Fruit fly (Drosophila melanogaster) whole organism, embryonic: ENCODE data around the gene TbCMF46.

ENCODE experiments used
- Aef1 ChIP-seq: fragments of 200-800 bp; sonication (Bioruptor generic); IDR thresholded peaks from 3 replicates; pipeline ENCODE4 v1.3.6; 2022; ENCODE audit warnings: missing biosample characterization, missing genetic modification characterization
- Atf6 ChIP-seq: fragments of 200-800 bp; sonication (Bioruptor generic); IDR thresholded peaks from 2 replicates; pipeline ENCODE4 v1.3.6; 2022; ENCODE audit warnings: missing biosample characterization, missing genetic modification characterization
- B-H2 ChIP-seq: fragments of 200-800 bp; sonication (Bioruptor generic); optimal IDR thresholded peaks from 2 replicates; lab custom pipeline; 2018; ENCODE audit warnings: missing biosample characterization, mild to moderate bottlenecking, missing genetic modification characterization
- Bteb2 ChIP-seq: fragments of 200-800 bp; sonication (Bioruptor generic); optimal IDR thresholded peaks from 2 replicates; lab custom pipeline; 2016; ENCODE audit warnings: missing biosample characterization, missing genetic modification characterization
- CG10979 ChIP-seq: fragments of 200-800 bp; sonication (Bioruptor generic); optimal IDR thresholded peaks from 2 replicates; lab custom pipeline; 2018; ENCODE audit warnings: missing biosample characterization, mild to moderate bottlenecking, missing genetic modification characterization, moderate library complexity
- CG11398 ChIP-seq: fragments of 200-800 bp; sonication (Bioruptor generic); optimal IDR thresholded peaks from 2 replicates; lab custom pipeline; 2016; ENCODE audit warnings: missing biosample characterization, missing genetic modification characterization
- CG11504 ChIP-seq: fragments of 200-800 bp; sonication (Bioruptor generic); optimal IDR thresholded peaks from 3 replicates; lab custom pipeline; 2019; ENCODE audit warnings: missing biosample characterization, mild to moderate bottlenecking, missing genetic modification characterization, moderate library complexity
- CG12299 ChIP-seq: fragments of 200-800 bp; sonication (Bioruptor generic); optimal IDR thresholded peaks from 2 replicates; lab custom pipeline; 2018; ENCODE audit warnings: missing biosample characterization, mild to moderate bottlenecking, missing genetic modification characterization
- CG12391 ChIP-seq: fragments of 200-800 bp; sonication (Bioruptor generic); optimal IDR thresholded peaks from 3 replicates; lab custom pipeline; 2018; ENCODE audit warnings: missing biosample characterization, mild to moderate bottlenecking, missing genetic modification characterization, moderate library complexity
- CG12942 ChIP-seq: fragments of 200-800 bp; sonication (Bioruptor generic); optimal IDR thresholded peaks from 3 replicates; lab custom pipeline; 2016; ENCODE audit warnings: missing biosample characterization, missing genetic modification characterization
- CG13296 ChIP-seq: fragments of 200-800 bp; sonication (Bioruptor generic); optimal IDR thresholded peaks from 3 replicates; lab custom pipeline; 2018; ENCODE audit warnings: missing biosample characterization, mild to moderate bottlenecking, missing genetic modification characterization
- CG1529 ChIP-seq: fragments of 200-800 bp; sonication (Bioruptor generic); optimal IDR thresholded peaks from 3 replicates; lab custom pipeline; 2018; ENCODE audit warnings: missing biosample characterization, missing genetic modification characterization
- CG30020 ChIP-seq: fragments of 200-800 bp; optimal IDR thresholded peaks from 2 replicates; lab custom pipeline; 2019; ENCODE audit warnings: missing biosample characterization, mild to moderate bottlenecking, missing genetic modification characterization, moderate library complexity
- CG31441 ChIP-seq: fragments of 200-800 bp; sonication (Bioruptor generic); IDR thresholded peaks from 2 replicates; pipeline ENCODE4 v1.3.6; 2022; ENCODE audit warnings: missing biosample characterization, missing genetic modification characterization
- CG33557 ChIP-seq: fragments of 200-800 bp; sonication (Bioruptor generic); optimal IDR thresholded peaks from 2 replicates; lab custom pipeline; 2019; ENCODE audit warnings: missing biosample characterization, mild to moderate bottlenecking, missing genetic modification characterization, moderate library complexity
- CG4404 ChIP-seq: fragments of 200-800 bp; sonication (Bioruptor generic); IDR thresholded peaks from 2 replicates; pipeline ENCODE4 v1.3.6; 2022; ENCODE audit warnings: missing biosample characterization, missing genetic modification characterization
- CG4617 ChIP-seq: fragments of 200-800 bp; sonication (Bioruptor generic); optimal IDR thresholded peaks from 3 replicates; lab custom pipeline; 2016; ENCODE audit warnings: missing biosample characterization, missing genetic modification characterization, borderline replicate concordance
- CG7556 ChIP-seq: fragments of 200-800 bp; sonication (Bioruptor generic); optimal IDR thresholded peaks from 2 replicates; lab custom pipeline; 2017; ENCODE audit warnings: missing biosample characterization, mild to moderate bottlenecking, missing genetic modification characterization
- CHES-1-like ChIP-seq: fragments of 200-800 bp; sonication (Bioruptor generic); optimal IDR thresholded peaks from 2 replicates; lab custom pipeline; 2016; ENCODE audit warnings: missing biosample characterization, missing genetic modification characterization
- CoRest ChIP-seq: fragments of 200-800 bp; sonication (Bioruptor generic); optimal IDR thresholded peaks from 3 replicates; lab custom pipeline; 2018; ENCODE audit warnings: missing biosample characterization, mild to moderate bottlenecking, missing genetic modification characterization, moderate library complexity
- D19A ChIP-seq: fragments of 200-800 bp; optimal IDR thresholded peaks from 3 replicates; lab custom pipeline; 2019; ENCODE audit warnings: missing biosample characterization, mild to moderate bottlenecking, missing genetic modification characterization, moderate library complexity
- Doc3 ChIP-seq: fragments of 200-800 bp; sonication (Bioruptor generic); IDR thresholded peaks from 3 replicates; pipeline ENCODE4 v1.3.6; 2022; ENCODE audit warnings: missing biosample characterization, missing genetic modification characterization; ENCODE audit not compliant: partially characterized antibody
- GATAe ChIP-seq: fragments of 200-800 bp; sonication (Bioruptor generic); conservative IDR thresholded peaks from 2 replicates; pipeline ENCODE4 v1.3.6; 2022; ENCODE audit warnings: missing biosample characterization, missing genetic modification characterization
- HHEX ChIP-seq: fragments of 200-800 bp; sonication (Bioruptor generic); optimal IDR thresholded peaks from 3 replicates; lab custom pipeline; 2017; ENCODE audit warnings: missing biosample characterization, mild to moderate bottlenecking, missing genetic modification characterization, missing genetic modification reagents
- HLH54F ChIP-seq: fragments of 200-800 bp; sonication (Bioruptor generic); optimal IDR thresholded peaks from 3 replicates; lab custom pipeline; 2016; ENCODE audit warnings: missing biosample characterization, missing genetic modification characterization
- Hr39 ChIP-seq: fragments of >200 bp; optimal IDR thresholded peaks from 2 replicates; lab custom pipeline; 2017
- Hr51 ChIP-seq, 2 experiments: fragments of 200-800 bp; sonication (Bioruptor generic); optimal IDR thresholded peaks; 2 replicates in 1 of 2; 3 replicates in 1 of 2; lab custom pipeline; 2016 to 2018; ENCODE audit warnings: missing biosample characterization in 2 of 2, missing genetic modification characterization in 2 of 2, mild to moderate bottlenecking in 1 of 2, moderate library complexity in 1 of 2
- MBD-R2 ChIP-seq: fragments of 200-800 bp; sonication (Bioruptor generic); IDR thresholded peaks from 2 replicates; pipeline ENCODE4 v1.3.6; 2022; ENCODE audit warnings: missing biosample characterization, missing genetic modification characterization
- Mes4 ChIP-seq: fragments of 200-800 bp; sonication (Bioruptor generic); optimal IDR thresholded peaks from 2 replicates; lab custom pipeline; 2016; ENCODE audit warnings: missing biosample characterization, missing genetic modification characterization
- Mrtf ChIP-seq: fragments of 200-800 bp; sonication (Bioruptor generic); IDR thresholded peaks from 3 replicates; pipeline ENCODE4 v1.3.6; 2022; ENCODE audit warnings: missing biosample characterization, missing genetic modification characterization
- Nf-YB ChIP-seq: fragments of 200-800 bp; sonication (Bioruptor generic); optimal IDR thresholded peaks from 3 replicates; lab custom pipeline; 2019; ENCODE audit warnings: missing biosample characterization, mild to moderate bottlenecking, missing genetic modification characterization, moderate library complexity
- Six4 ChIP-seq: fragments of 200-800 bp; sonication (Bioruptor generic); optimal IDR thresholded peaks from 2 replicates; lab custom pipeline; 2016; ENCODE audit warnings: missing biosample characterization, missing genetic modification characterization
- Sox102F ChIP-seq: fragments of 200-800 bp; sonication (Bioruptor generic); optimal IDR thresholded peaks from 2 replicates; lab custom pipeline; 2018; ENCODE audit warnings: missing biosample characterization, mild to moderate bottlenecking, missing genetic modification characterization, moderate library complexity
- abd-A ChIP-seq: fragments of 200-800 bp; sonication (Bioruptor generic); optimal IDR thresholded peaks from 3 replicates; lab custom pipeline; 2019; ENCODE audit warnings: missing biosample characterization, mild to moderate bottlenecking, missing genetic modification characterization, moderate library complexity
- bbx ChIP-seq: fragments of 200-800 bp; sonication (Bioruptor generic); IDR thresholded peaks from 2 replicates; pipeline ENCODE4 v1.3.6; 2022; ENCODE audit warnings: missing biosample characterization, missing genetic modification characterization; ENCODE audit not compliant: partially characterized antibody
- disco-r ChIP-seq: fragments of 200-800 bp; sonication (Bioruptor generic); optimal IDR thresholded peaks from 2 replicates; lab custom pipeline; 2016; ENCODE audit warnings: missing biosample characterization, missing genetic modification characterization
- eve ChIP-seq, 2 experiments: fragments of >200 bp; optimal IDR thresholded peaks; 2 replicates each; lab custom pipeline; 2017; ENCODE audit warnings: missing biosample characterization in 2 of 2, missing genetic modification characterization in 2 of 2
- insv ChIP-seq, 2 experiments: fragments of 200-800 bp; sonication (Bioruptor generic); optimal IDR thresholded peaks; 3 replicates each; lab custom pipeline; 2016 to 2018; ENCODE audit warnings: missing biosample characterization in 2 of 2, missing genetic modification characterization in 2 of 2
- klu ChIP-seq: fragments of 200-800 bp; sonication (Bioruptor generic); IDR thresholded peaks from 2 replicates; pipeline ENCODE4 v1.3.6; 2022; ENCODE audit warnings: missing biosample characterization, missing genetic modification characterization
- knrl ChIP-seq: fragments of 200-800 bp; sonication (Bioruptor generic); IDR thresholded peaks from 3 replicates; pipeline ENCODE4 v1.3.6; 2022; ENCODE audit warnings: missing biosample characterization, missing genetic modification characterization; ENCODE audit not compliant: partially characterized antibody
- lmd ChIP-seq: fragments of 200-800 bp; sonication (Bioruptor generic); IDR thresholded peaks from 2 replicates; pipeline ENCODE4 v1.3.6; 2022; ENCODE audit warnings: missing biosample characterization, missing genetic modification characterization
- mam ChIP-seq: fragments of 200-800 bp; sonication (Bioruptor generic); optimal IDR thresholded peaks from 3 replicates; lab custom pipeline; 2016; ENCODE audit warnings: missing biosample characterization, missing genetic modification characterization
- pho ChIP-seq: fragments of 200-800 bp; sonication (Bioruptor generic); optimal IDR thresholded peaks from 2 replicates; lab custom pipeline; 2016; ENCODE audit warnings: missing biosample characterization, missing genetic modification characterization
- run ChIP-seq: fragments of 200-800 bp; sonication (Bioruptor generic); optimal IDR thresholded peaks from 3 replicates; lab custom pipeline; 2018; ENCODE audit warnings: missing biosample characterization, mild to moderate bottlenecking, missing genetic modification characterization
- shn ChIP-seq: fragments of 200-800 bp; sonication (Bioruptor generic); optimal IDR thresholded peaks from 3 replicates; lab custom pipeline; 2016; ENCODE audit warnings: missing biosample characterization, missing genetic modification characterization
- sima ChIP-seq: fragments of 200-800 bp; sonication (Bioruptor generic); optimal IDR thresholded peaks from 2 replicates; lab custom pipeline; 2016; ENCODE audit warnings: missing biosample characterization, missing genetic modification characterization
- slbo ChIP-seq: fragments of 200-800 bp; sonication (Bioruptor generic); IDR thresholded peaks from 2 replicates; pipeline ENCODE4 v1.3.6; 2022; ENCODE audit warnings: missing biosample characterization, missing genetic modification characterization
- sug ChIP-seq: fragments of 200-800 bp; optimal IDR thresholded peaks from 2 replicates; lab custom pipeline; 2019; ENCODE audit warnings: missing biosample characterization, mild to moderate bottlenecking, missing genetic modification characterization, moderate library complexity
- vnd ChIP-seq: fragments of 200-800 bp; sonication (Bioruptor generic); IDR thresholded peaks from 3 replicates; pipeline ENCODE4 v1.3.6; 2022; ENCODE audit warnings: missing biosample characterization, missing genetic modification characterization; ENCODE audit not compliant: partially characterized antibody

Gene TbCMF46

dm6 chr2L:9915011-9915850, 9.4 kb downstream of the TbCMF46 start, which contains the start of gene yip2 (continued):
- TF ChIP-seq klu (GFP tag; lab: Robert Waterston, UW) (no peak), mam (GFP tag; lab: Kevin White, UChicago) (peak; percentile 52), CG12942 (GFP tag; lab: Kevin White, UChicago) (peak; percentile 34), HHEX (GFP tag; lab: Kevin White, UChicago) (peak; percentile 43), CG12299 (tag; lab: Kevin White, UChicago) (peak; percentile 10), Bteb2 (GFP tag; lab: Kevin White, UChicago) (peak; percentile 13), Atf6 (GFP tag; lab: Robert Waterston, UW) (peak; percentile 78), CG7556 (GFP tag; lab: Kevin White, UChicago) (peak; percentile 65), bbx (GFP tag; lab: Robert Waterston, UW) (no peak; the same call in 1 of the 2 replicates), knrl (GFP tag; lab: Robert Waterston, UW) (no peak), CG4404 (GFP tag; lab: Robert Waterston, UW) (no peak), Aef1 (GFP tag; lab: Robert Waterston, UW) (0 out of 3 replicates have a peak, but pooled peaks have one; percentile 11), Hr51 (GFP tag; optimal IDR thresholded peaks at IDR 0.05; lab: Kevin White, UChicago) (peak; percentile 20 to 77), Hr39 (lab: Kevin White, UChicago) (no peak), abd-A (tag; lab: Kevin White, UChicago) (no peak), CG30020 (tag; lab: Kevin White, UChicago) (no peak), CG33557 (GFP tag; lab: Kevin White, UChicago) (no peak), CG31441 (GFP tag; lab: Robert Waterston, UW) (peak; percentile 58; the same call in 1 of the 2 replicates), CG12391 (tag; lab: Kevin White, UChicago) (peak; percentile 75), CG1529 (GFP tag; lab: Kevin White, UChicago) (peak; percentile 14), lmd (GFP tag; lab: Robert Waterston, UW) (peak; percentile 40; the same call in 1 of the 2 replicates), CG4617 (GFP tag; lab: Kevin White, UChicago) (no peak), eve (GFP tag; optimal IDR thresholded peaks at IDR 0.05; lab: Kevin White, UChicago) (no peak), slbo (GFP tag; lab: Robert Waterston, UW) (peak; percentile 75), HLH54F (GFP tag; lab: Kevin White, UChicago) (peak; percentile 34), MBD-R2 (GFP tag; lab: Robert Waterston, UW) (peak; percentile 32; the same call in 1 of the 2 replicates), Mrtf (no peak), CG10979 (peak; percentile 34), Doc3 (GFP tag; lab: Robert Waterston, UW) (no peak), D19A (tag; lab: Kevin White, UChicago) (peak; percentile 40), Sox102F (GFP tag; lab: Kevin White, UChicago) (peak; percentile 74), CG11504 (peak; percentile 68), Mes4 (GFP tag; lab: Kevin White, UChicago) (peak; percentile 20), run (tag; lab: Kevin White, UChicago) (peak; percentile 21), CoRest (tag; lab: Kevin White, UChicago) (peak; percentile 42), disco-r (GFP tag; lab: Kevin White, UChicago) (no peak), B-H2 (GFP tag; lab: Kevin White, UChicago) (peak; percentile 66), sima (GFP tag; lab: Kevin White, UChicago) (no peak), vnd (GFP tag; lab: Robert Waterston, UW) (no peak), shn (GFP tag; lab: Kevin White, UChicago) (peak; percentile 60), Nf-YB (peak; percentile 29), CG11398 (peak; percentile 61), CHES-1-like (GFP tag; lab: Kevin White, UChicago) (peak; percentile 65), Six4 (GFP tag; lab: Kevin White, UChicago) (no peak), CG13296 (GFP tag; lab: Kevin White, UChicago) (peak; percentile 89), pho (GFP tag; lab: Kevin White, UChicago) (peak; percentile 58), insv (GFP tag; optimal IDR thresholded peaks at IDR 0.05; lab: Kevin White, UChicago) (no peak), sug (tag; lab: Kevin White, UChicago) (peak; percentile 95), GATAe (no peak)
